Worm (Caenorhabditis elegans) whole organism, young adult: ENCODE results near the gene ZK757.2.

Experiments
- B0035.1 ChIP-seq: sonication (generic microtip); optimal IDR thresholded peaks from 2 replicates; lab custom pipeline; 2016; ENCODE audit warnings: missing genetic modification characterization, mild to moderate bottlenecking, missing compliant biosample characterization, missing genotype, missing genetic modification reagents
- B0336.3 ChIP-seq: fragments of 200-800 bp; sonication (Bioruptor generic); IDR thresholded peaks from 2 replicates; pipeline ENCODE4 v1.3.6; 2022; ENCODE audit warnings: missing genetic modification characterization, missing compliant biosample characterization
- C06A6.2 ChIP-seq: fragments of 200-800 bp; sonication (Bioruptor generic); conservative IDR thresholded peaks from 2 replicates; pipeline ENCODE4 v1.3.6; 2022; ENCODE audit warnings: missing genetic modification characterization, missing compliant biosample characterization
- F10E7.11 ChIP-seq: sonication (generic microtip); optimal IDR thresholded peaks from 2 replicates; lab custom pipeline; 2017; ENCODE audit warnings: mild to moderate bottlenecking, missing genetic modification characterization, moderate library complexity, missing compliant biosample characterization
- Y95B8A.8 ChIP-seq: fragments of 200-800 bp; sonication (Bioruptor generic); IDR thresholded peaks from 2 replicates; pipeline ENCODE4 v1.3.6; 2022; ENCODE audit warnings: missing genetic modification reagents, missing genetic modification characterization, missing compliant biosample characterization
- ZK185.1 ChIP-seq: sonication (generic microtip); optimal IDR thresholded peaks from 2 replicates; lab custom pipeline; 2016; ENCODE audit warnings: mild to moderate bottlenecking, missing genetic modification characterization, missing compliant biosample characterization; ENCODE audit not compliant: poor library complexity, severe bottlenecking
- athp-1 ChIP-seq: sonication (generic microtip); optimal IDR thresholded peaks from 2 replicates; lab custom pipeline; 2017; ENCODE audit warnings: mild to moderate bottlenecking, missing genetic modification characterization, missing compliant biosample characterization
- ceh-40 ChIP-seq: fragments of 200-800 bp; sonication (Bioruptor generic); IDR thresholded peaks from 2 replicates; pipeline ENCODE4 v1.3.6; 2022; ENCODE audit warnings: missing genetic modification characterization, missing compliant biosample characterization
- chd-7 ChIP-seq: sonication (generic microtip); optimal IDR thresholded peaks from 2 replicates; lab custom pipeline; 2016; ENCODE audit warnings: mild to moderate bottlenecking, missing genetic modification characterization, moderate library complexity, missing compliant biosample characterization
- ekl-4 ChIP-seq: fragments of 200-800 bp; sonication (Bioruptor generic); IDR thresholded peaks from 2 replicates; pipeline ENCODE4 v1.3.6; 2022; ENCODE audit warnings: missing genetic modification reagents, missing genetic modification characterization, missing compliant biosample characterization
- fkh-3 ChIP-seq: sonication (generic microtip); optimal IDR thresholded peaks from 2 replicates; lab custom pipeline; 2016; ENCODE audit warnings: mild to moderate bottlenecking, missing genetic modification characterization, missing compliant biosample characterization
- gei-17 ChIP-seq: fragments of 200-800 bp; sonication (Bioruptor generic); optimal IDR thresholded peaks from 2 replicates; lab custom pipeline; 2018; ENCODE audit warnings: mild to moderate bottlenecking, missing genetic modification characterization, missing compliant biosample characterization
- him-1 ChIP-seq: sonication (generic microtip); optimal IDR thresholded peaks from 2 replicates; lab custom pipeline; 2016; ENCODE audit warnings: missing genotype, missing genetic modification reagents, missing genetic modification characterization, missing compliant biosample characterization
- hsf-1 ChIP-seq: fragments of 200-800 bp; sonication (Bioruptor generic); IDR thresholded peaks from 2 replicates; pipeline ENCODE4 v1.3.6; 2022; ENCODE audit warnings: missing genetic modification reagents, missing genetic modification characterization, missing compliant biosample characterization
- lin-35 ChIP-seq, 3 experiments: fragments of 150-350 bp in 2 of 3; sonication (generic microtip) in 1 of 3; optimal IDR thresholded peaks; 2 replicates each; lab custom pipeline; 2014 to 2018; ENCODE audit warnings: missing biosample characterization in 3 of 3, missing genetic modification characterization in 3 of 3, missing genetic modification reagents in 3 of 3
- lin-40 ChIP-seq: sonication (generic microtip); optimal IDR thresholded peaks from 2 replicates; lab custom pipeline; 2016; ENCODE audit warnings: missing genetic modification characterization, mild to moderate bottlenecking, missing compliant biosample characterization, missing genotype, missing genetic modification reagents
- lin-54 ChIP-seq: fragments of 200-800 bp; sonication (Bioruptor generic); optimal IDR thresholded peaks from 2 replicates; lab custom pipeline; 2018; ENCODE audit warnings: mild to moderate bottlenecking, missing genetic modification characterization, missing compliant biosample characterization
- madf-6 ChIP-seq: fragments of 200-800 bp; sonication (Bioruptor generic); IDR thresholded peaks from 2 replicates; pipeline ENCODE4 v1.3.6; 2022; ENCODE audit warnings: missing genetic modification reagents, missing genetic modification characterization, missing compliant biosample characterization
- mcd-1 ChIP-seq: fragments of 200-800 bp; sonication (Bioruptor generic); IDR thresholded peaks from 2 replicates; pipeline ENCODE4 v1.3.6; 2022; ENCODE audit warnings: missing genetic modification reagents, missing genetic modification characterization, missing compliant biosample characterization
- nhr-120 ChIP-seq: fragments of 200-800 bp; sonication (Bioruptor generic); IDR thresholded peaks from 2 replicates; pipeline ENCODE4 v1.3.6; 2022; ENCODE audit warnings: missing genetic modification characterization, missing compliant biosample characterization
- rcor-1 ChIP-seq: fragments of 200-800 bp; sonication (Bioruptor generic); IDR thresholded peaks from 2 replicates; pipeline ENCODE4 v1.3.6; 2022; ENCODE audit warnings: missing genetic modification reagents, missing genetic modification characterization, missing compliant biosample characterization
- snpc-4 ChIP-seq, 5 experiments: fragments of 150-350 bp in 1 of 5; sonication (generic microtip) in 4 of 5; optimal IDR thresholded peaks; 2 replicates each; lab custom pipeline; 2014 to 2018; ENCODE audit warnings: missing genetic modification characterization in 5 of 5, missing biosample characterization in 3 of 5, antibody characterized with exemption in 2 of 5, mild to moderate bottlenecking in 2 of 5, missing compliant biosample characterization in 2 of 5, missing genotype in 2 of 5, moderate library complexity in 2 of 5, missing genetic modification reagents in 1 of 5
- tbp1 ChIP-seq: fragments of 200-800 bp; sonication (Bioruptor generic); optimal IDR thresholded peaks from 2 replicates; lab custom pipeline; 2018; ENCODE audit warnings: mild to moderate bottlenecking, missing genetic modification characterization, missing compliant biosample characterization
- tlf-1 ChIP-seq: fragments of 200-800 bp; sonication (Bioruptor generic); optimal IDR thresholded peaks from 2 replicates; lab custom pipeline; 2018; ENCODE audit warnings: mild to moderate bottlenecking, missing genetic modification characterization, missing compliant biosample characterization
- ztf-25 ChIP-seq: fragments of 200-800 bp; sonication (Bioruptor generic); IDR thresholded peaks from 2 replicates; pipeline ENCODE4 v1.3.6; 2022; ENCODE audit warnings: missing genetic modification reagents, missing genetic modification characterization, missing compliant biosample characterization
- ztf-26 ChIP-seq: sonication (generic microtip); optimal IDR thresholded peaks from 2 replicates; lab custom pipeline; 2017; ENCODE audit warnings: missing genetic modification characterization, missing compliant biosample characterization

ZK757.2 gene

DNA sequence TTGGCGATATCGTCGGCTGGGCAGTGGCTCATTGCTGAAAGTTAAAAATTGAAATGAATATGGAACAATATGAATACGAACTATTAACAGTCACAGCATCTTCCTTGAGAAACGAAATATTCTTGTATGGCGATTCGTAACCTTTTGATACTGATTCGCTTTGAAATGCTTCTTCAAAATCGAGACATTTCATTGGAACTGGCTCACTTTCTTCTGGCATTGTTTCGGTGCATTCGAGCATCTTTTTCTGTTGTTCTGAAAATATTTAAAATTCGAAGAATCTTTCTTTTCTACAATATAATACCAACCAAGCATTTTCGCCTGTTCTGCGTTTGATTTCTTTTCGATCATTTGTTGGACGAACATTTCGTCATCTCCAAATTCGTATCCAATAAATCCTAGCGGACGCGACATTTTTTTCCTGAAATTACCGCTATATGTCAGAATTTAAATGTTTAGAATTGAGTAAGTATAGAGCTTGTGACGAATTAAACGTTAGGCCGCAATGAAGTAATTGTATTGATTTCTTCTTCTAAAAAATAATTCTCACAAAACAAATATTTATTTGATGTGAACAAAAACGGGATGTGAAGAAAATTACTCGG lies 54.3 kb downstream of the ZK757.2 start, which contains the start of gene lin-52 (continued):
- TF ChIP-seq ZK185.1 (peak; percentile 69), F10E7.11 (tag; lab: Kevin White, UChicago) (no peak), ekl-4 (GFP tag; lab: Robert Waterston, UW) (peak; percentile 35), gei-17 (peak; percentile 17), lin-54 (GFP tag; lab: Kevin White, UChicago) (peak; percentile 29), Y95B8A.8 (GFP tag; lab: Robert Waterston, UW) (peak; percentile 52; the same call in 1 of the 2 replicates), lin-40 (tag; lab: Kevin White, UChicago) (peak; percentile 24), tlf-1 (GFP tag; lab: Kevin White, UChicago) (peak; percentile 82), hsf-1 (peak; percentile 71; the same call in 1 of the 2 replicates), C06A6.2 (GFP tag; lab: Robert Waterston, UW) (no peak), ztf-25 (GFP tag; lab: Robert Waterston, UW) (no peak), ceh-40 (no peak), snpc-4 (GFP tag; optimal IDR thresholded peaks at IDR 0.05; lab: Kevin White, UChicago) (no peak), snpc-4 (tag; optimal IDR thresholded peaks at IDR 0.05; lab: Kevin White, UChicago) (no peak), him-1 (tag; lab: Kevin White, UChicago) (peak; percentile 9), athp-1 (tag; lab: Kevin White, UChicago) (peak; percentile 56), lin-35 (GFP tag; optimal IDR thresholded peaks at IDR 0.05; lab: Kevin White, UChicago) (peak in 1 of 3 experiments; percentile 47), fkh-3 (tag; lab: Kevin White, UChicago) (peak; percentile 13), B0035.1 (tag; lab: Kevin White, UChicago) (peak; percentile 31), mcd-1 (no peak; the same call in 1 of the 2 replicates), rcor-1 (GFP tag; lab: Robert Waterston, UW) (peak; percentile 18; the same call in 1 of the 2 replicates), tbp1 (peak; percentile 11), ztf-26 (tag; lab: Kevin White, UChicago) (peak; percentile 46), B0336.3 (GFP tag; lab: Robert Waterston, UW) (peak; percentile 56; the same call in 1 of the 2 replicates), chd-7 (tag; lab: Kevin White, UChicago) (peak; percentile 64), madf-6 (GFP tag; lab: Robert Waterston, UW) (peak; percentile 35; the same call in 1 of the 2 replicates), nhr-120 (0 out of 2 replicates have a peak, but pooled peaks have one; percentile 34)
